Fruit fly (Drosophila melanogaster): ENCODE results near the gene Tengl2.

Tengl2 gene

DNA sequence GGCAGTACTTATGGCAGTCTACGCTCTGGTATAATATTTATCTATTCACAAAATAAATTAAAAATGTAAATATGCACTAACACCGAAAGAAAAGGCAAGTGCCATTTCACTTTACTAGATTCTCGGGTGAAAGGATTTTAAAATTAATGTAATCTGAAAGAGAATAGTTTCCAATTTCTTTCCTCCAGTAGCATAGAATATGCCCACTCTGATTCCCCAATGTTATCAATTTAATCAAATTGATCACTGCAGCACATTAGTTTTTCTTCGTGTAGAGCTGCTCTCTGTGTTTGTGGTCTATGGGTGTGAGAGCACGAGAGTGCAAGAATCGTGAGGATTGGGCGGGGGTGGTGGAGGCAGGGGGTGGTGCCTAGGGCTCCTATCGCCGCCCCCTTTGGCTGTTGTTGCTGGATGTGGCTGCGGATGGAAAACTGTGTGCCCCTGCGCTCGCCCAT lies 38.0 kb downstream of the Tengl2 start (continued):
- TF ChIP-seq CG9932 (GFP tag; IDR thresholded peaks at IDR 0.05) (no peak), CG9876 (GFP tag; optimal IDR thresholded peaks at IDR 0.05) (peak; percentile 10), twi (tag; optimal IDR thresholded peaks at IDR 0.05) (peak; percentile 79), CG3838 (GFP tag; optimal IDR thresholded peaks at IDR 0.05) (peak; percentile 14), Sin3A (optimal IDR thresholded peaks at IDR 0.05) (no peak), ewg (GFP tag; optimal IDR thresholded peaks at IDR 0.05) (peak; percentile 84), BEAF-32 (GFP tag; optimal IDR thresholded peaks at IDR 0.05) (no peak), CG3726 (GFP tag; IDR thresholded peaks at IDR 0.05) (peak; percentile 43; the same call in 1 of the 3 replicates), CG3065 (GFP tag; optimal IDR thresholded peaks at IDR 0.05) (peak; percentile 61), CG31388 (GFP tag; optimal IDR thresholded peaks at IDR 0.05) (peak; percentile 52), CG12155 (GFP tag; optimal IDR thresholded peaks at IDR 0.05) (peak; percentile 51), CG9797 (GFP tag; optimal IDR thresholded peaks at IDR 0.05) (peak; percentile 8), Oaz (GFP tag; IDR thresholded peaks at IDR 0.05) (no peak), Dip3 (GFP tag; optimal IDR thresholded peaks at IDR 0.05) (no peak), fd102C (GFP tag; optimal IDR thresholded peaks at IDR 0.05) (peak; percentile 26), CG16779 (GFP tag; IDR thresholded peaks at IDR 0.05) (no peak), HLH4C (GFP tag; IDR thresholded peaks at IDR 0.05; ENCODE audit: partially characterized antibody) (no peak), Rfx (GFP tag; IDR thresholded peaks at IDR 0.05) (0 out of 2 replicates have a peak, but pooled peaks have one; percentile 24), CG17186 (GFP tag; optimal IDR thresholded peaks at IDR 0.05) (peak; percentile 71), Hmr (GFP tag; optimal IDR thresholded peaks at IDR 0.05) (peak; percentile 45), CHES-1-like (GFP tag; optimal IDR thresholded peaks at IDR 0.05) (no peak), seq (GFP tag; IDR thresholded peaks at IDR 0.05) (no peak), jing (GFP tag; optimal IDR thresholded peaks at IDR 0.05) (peak; percentile 52), CG4707 (GFP tag; optimal IDR thresholded peaks at IDR 0.05) (peak; percentile 78), Bdp1 (GFP tag; optimal IDR thresholded peaks at IDR 0.05) (peak; percentile 29), Dek (tag; optimal IDR thresholded peaks at IDR 0.05) (no peak), CG2199 (GFP tag; IDR thresholded peaks at IDR 0.05) (no peak), zen2 (GFP tag; IDR thresholded peaks at IDR 0.05; ENCODE audit: partially characterized antibody) (no peak), Vsx1 (GFP tag; optimal IDR thresholded peaks at IDR 0.05) (peak; percentile 82), Xbp1 (GFP tag; optimal IDR thresholded peaks at IDR 0.05) (peak; percentile 79), B-H1 (GFP tag; IDR thresholded peaks at IDR 0.05) (no peak), kni (GFP tag; optimal IDR thresholded peaks at IDR 0.05) (peak; percentile 54), gro (GFP tag; optimal IDR thresholded peaks at IDR 0.05) (no peak), CG11247 (GFP tag; IDR thresholded peaks at IDR 0.05) (peak; percentile 48), chm (GFP tag; IDR thresholded peaks at IDR 0.05) (peak; percentile 72), Dll (GFP tag; IDR thresholded peaks at IDR 0.05; ENCODE audit: partially characterized antibody) (no peak), mam (GFP tag; optimal IDR thresholded peaks at IDR 0.05) (peak; percentile 19), pros (GFP tag; optimal IDR thresholded peaks at IDR 0.05) (no peak), dysf (GFP tag; IDR thresholded peaks at IDR 0.05) (peak; percentile 58; the same call in 1 of the 3 replicates), scrt (GFP tag; optimal IDR thresholded peaks at IDR 0.05) (peak; percentile 62), Chrac-16 (GFP tag; optimal IDR thresholded peaks at IDR 0.05) (peak; percentile 78), Ets97D (GFP tag; optimal IDR thresholded peaks at IDR 0.05) (peak; percentile 6), CG4404 (GFP tag; IDR thresholded peaks at IDR 0.05) (peak; percentile 59), CG1529 (GFP tag; optimal IDR thresholded peaks at IDR 0.05) (peak; percentile 91), bsh (GFP tag; optimal IDR thresholded peaks at IDR 0.05) (peak; percentile 88 to 95), CG1832 (GFP tag; optimal IDR thresholded peaks at IDR 0.05) (no peak), bcd (GFP tag; optimal IDR thresholded peaks at IDR 0.05) (peak; percentile 81), CG10462 (GFP tag; optimal IDR thresholded peaks at IDR 0.05) (peak; percentile 74), CrebB (tag; optimal IDR thresholded peaks at IDR 0.05) (peak; percentile 53), CG15514 (GFP tag; optimal IDR thresholded peaks at IDR 0.05) (peak; percentile 22), her (GFP tag; optimal IDR thresholded peaks at IDR 0.05) (no peak)
